Worm (Caenorhabditis elegans): Measurements from ENCODE around the gene sel-2.

Gene sel-2

DNA sequence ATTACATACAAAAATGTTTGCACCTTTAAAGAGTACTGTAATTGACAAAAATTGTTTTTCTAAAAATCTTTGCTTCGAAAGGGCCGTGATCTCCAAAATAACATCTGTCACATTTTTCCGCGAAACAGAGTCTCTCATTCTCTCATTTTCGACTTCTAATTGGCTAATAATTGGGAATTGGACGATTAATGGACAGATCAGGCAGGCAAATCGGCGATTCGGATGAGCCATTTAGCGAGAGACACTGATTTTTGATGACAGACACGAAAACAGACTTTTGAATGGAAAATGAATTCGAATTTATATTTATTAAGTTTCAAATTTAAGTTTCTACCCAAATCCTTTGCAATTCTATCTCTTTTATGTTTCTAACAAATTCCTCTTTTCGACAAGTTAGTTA is 8.3 kb downstream of the sel-2 start:
- TF ChIP-seq nhr-28 (tag; optimal IDR thresholded peaks at IDR 0.05) = no peak
- TF ChIP-seq dmd-8 (GFP tag; IDR thresholded peaks at IDR 0.05) = no peak
- no peak for TF ChIP-seq duxl-1 (tag; optimal IDR thresholded peaks at IDR 0.05; ENCODE audit: poor library complexity)
- no peak for TF ChIP-seq pha-4 (GFP tag; IDR thresholded peaks at IDR 0.05)
- TF ChIP-seq pha-4 (tag; optimal IDR thresholded peaks at IDR 0.05) = no peak
- no peak for TF ChIP-seq F10B5.3 (tag; optimal IDR thresholded peaks at IDR 0.05)
- no peak for TF ChIP-seq T26A8.4 (GFP tag; IDR thresholded peaks at IDR 0.05)

DNA sequence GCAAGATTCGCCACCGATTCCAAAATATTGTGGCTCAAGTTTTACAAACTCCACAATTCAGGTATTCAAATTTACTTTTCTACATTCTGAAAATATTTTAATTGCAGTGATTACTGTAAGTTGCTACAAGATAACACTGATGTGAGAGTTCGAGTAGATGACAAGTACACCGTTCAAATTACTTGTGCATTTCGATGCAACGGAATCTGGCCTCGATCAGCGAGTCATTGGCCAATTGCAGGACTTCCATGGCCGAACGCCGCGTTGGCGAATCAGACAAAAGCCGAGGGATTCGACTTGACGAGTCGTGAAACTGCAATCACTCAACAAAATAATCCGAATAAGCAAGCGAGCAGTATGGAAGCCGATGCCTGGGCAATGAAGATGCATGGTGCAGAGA is 10.9 kb downstream of the sel-2 start:
- TF ChIP-seq unc-39 (tag; optimal IDR thresholded peaks at IDR 0.05) (no peak), arid-1 (GFP tag; conservative IDR thresholded peaks at IDR 0.05) (no peak), T26A8.4 (GFP tag; IDR thresholded peaks at IDR 0.05) (no peak), nhr-41 (GFP tag; IDR thresholded peaks at IDR 0.05) (no peak), nhr-6 (tag; optimal IDR thresholded peaks at IDR 0.05) (no peak), aha-1 (tag) (peak; percentile 74), fos-1 (tag; optimal IDR thresholded peaks at IDR 0.05) (no peak), hmg-1.1 (GFP tag; IDR thresholded peaks at IDR 0.05) (no peak), jun-1 (tag; optimal IDR thresholded peaks at IDR 0.05) (no peak), unc-62 (GFP tag; optimal IDR thresholded peaks at IDR 0.05 in 1 of 2) (peak in 1 of 2 experiments; percentile 95), unc-62 (tag; optimal IDR thresholded peaks at IDR 0.05) (no peak), zfp-2 (tag; optimal IDR thresholded peaks at IDR 0.05) (no peak), dve-1 (tag; optimal IDR thresholded peaks at IDR 0.05; ENCODE audit: insufficient read depth) (no peak), ceh-82 (tag; optimal IDR thresholded peaks at IDR 0.05) (no peak)

- TF ChIP-seq zip-2 (tag; optimal IDR thresholded peaks at IDR 0.05) = no peak
- TF ChIP-seq unc-62 (GFP tag; optimal IDR thresholded peaks at IDR 0.05 in 1 of 2) = peak in 1 of 2 experiments; percentile 92
- no peak for TF ChIP-seq unc-62 (tag; optimal IDR thresholded peaks at IDR 0.05)
- no peak for TF ChIP-seq arid-1 (GFP tag; conservative IDR thresholded peaks at IDR 0.05)
- peak; percentile 44 for TF ChIP-seq hlh-11 (tag; optimal IDR thresholded peaks at IDR 0.05)
- peak in 1 of 2 experiments; percentile 9 for TF ChIP-seq daf-16 (GFP tag; optimal IDR thresholded peaks at IDR 0.05)
- TF ChIP-seq daf-16 (tag; optimal IDR thresholded peaks at IDR 0.05) = no peak
- TF ChIP-seq lsy-2 (tag; optimal IDR thresholded peaks at IDR 0.05) = peak in 1 of 2 experiments; percentile 13
- TF ChIP-seq ces-1 (GFP tag; optimal IDR thresholded peaks at IDR 0.05) = no peak
- peak; percentile 32 for TF ChIP-seq mxl-3 (GFP tag; optimal IDR thresholded peaks at IDR 0.05)
- peak; percentile 73 for TF ChIP-seq aha-1 (tag)
- peak; percentile 5 for TF ChIP-seq nhr-11 (tag; optimal IDR thresholded peaks at IDR 0.05)
- TF ChIP-seq unc-39 (tag; optimal IDR thresholded peaks at IDR 0.05) = no peak
- peak; percentile 57 for TF ChIP-seq nhr-28 (tag; optimal IDR thresholded peaks at IDR 0.05)
Observed at ce11 chrIII:4600139-4600762, 11.9 kb downstream of the sel-2 start, which contains the start of gene mab-21. TSS of gene mab-21 (plus strand) at chrIII:4600753.

ce11 chrIII:4595771-4596227 is 16.4 kb downstream of the sel-2 start, which contains the start of gene asb-1:
TSS of gene asb-1 (minus strand) at chrIII:4595821.
- peak; percentile 6 for TF ChIP-seq F49E8.2 (tag; optimal IDR thresholded peaks at IDR 0.05; ENCODE audit: borderline replicate concordance)
- TF ChIP-seq ztf-7 (tag; optimal IDR thresholded peaks at IDR 0.05) = no peak
- 0 out of 2 replicates have a peak, but pooled peaks have one; percentile 51 for TF ChIP-seq Y48G9A.11 (GFP tag; IDR thresholded peaks at IDR 0.05)
- TF ChIP-seq nhr-102 (tag; optimal IDR thresholded peaks at IDR 0.05) = no peak
- TF ChIP-seq vab-7 (GFP tag; IDR thresholded peaks at IDR 0.05) = no peak
- TF ChIP-seq ceh-44 (GFP tag; IDR thresholded peaks at IDR 0.05) = no peak
- TF ChIP-seq mes-2 (tag; optimal IDR thresholded peaks at IDR 0.05; ENCODE audit: poor library complexity, severe bottlenecking) = peak; percentile 28
- no peak for TF ChIP-seq duxl-1 (tag; optimal IDR thresholded peaks at IDR 0.05; ENCODE audit: poor library complexity)
- peak; percentile 33; the same call in 1 of the 2 replicates for TF ChIP-seq lin-38 (GFP tag; IDR thresholded peaks at IDR 0.05)
- TF ChIP-seq nhr-76 (tag; optimal IDR thresholded peaks at IDR 0.05) = no peak
